Worm (Caenorhabditis elegans) whole organism, late embryonic: Measurements from ENCODE around the gene ins-5.

Experiments used
- K09A11.1 ChIP-seq: sonication (generic microtip); optimal IDR thresholded peaks from 2 replicates; lab custom pipeline; 2017; ENCODE audit warnings: antibody characterized with exemption, mild to moderate bottlenecking, missing genetic modification characterization, missing compliant biosample characterization; ENCODE audit not compliant: insufficient read depth
- T23F11.4 ChIP-seq: fragments of 200-800 bp; sonication (Bioruptor generic); optimal IDR thresholded peaks from 2 replicates; lab custom pipeline; 2018; ENCODE audit warnings: mild to moderate bottlenecking, missing genetic modification characterization, missing compliant biosample characterization
- Y22D7AL.16 ChIP-seq: sonication (generic microtip); optimal IDR thresholded peaks from 2 replicates; lab custom pipeline; 2016; ENCODE audit warnings: missing genetic modification characterization, missing compliant biosample characterization
- ahr-1 ChIP-seq: sonication (generic microtip); optimal IDR thresholded peaks from 2 replicates; lab custom pipeline; 2016; ENCODE audit warnings: missing genetic modification characterization, missing compliant biosample characterization
- ceh-19 ChIP-seq: fragments of 200-800 bp; sonication (Bioruptor generic); optimal IDR thresholded peaks from 2 replicates; lab custom pipeline; 2018; ENCODE audit warnings: mild to moderate bottlenecking, missing genetic modification characterization, missing compliant biosample characterization
- ceh-2 ChIP-seq: sonication (generic microtip); optimal IDR thresholded peaks from 2 replicates; lab custom pipeline; 2016; ENCODE audit warnings: missing genotype, missing genetic modification characterization, missing compliant biosample characterization
- ceh-22 ChIP-seq: sonication (generic microtip); optimal IDR thresholded peaks from 2 replicates; lab custom pipeline; 2017; ENCODE audit warnings: missing biosample characterization, missing genetic modification characterization
- ceh-24 ChIP-seq: sonication (generic microtip); optimal IDR thresholded peaks from 2 replicates; lab custom pipeline; 2016; ENCODE audit warnings: mild to moderate bottlenecking, missing genetic modification characterization, missing compliant biosample characterization
- ceh-31 ChIP-seq: sonication (generic microtip); optimal IDR thresholded peaks from 2 replicates; lab custom pipeline; 2016; ENCODE audit warnings: missing genetic modification characterization, missing compliant biosample characterization
- ceh-34 ChIP-seq: sonication (generic microtip); optimal IDR thresholded peaks from 2 replicates; lab custom pipeline; 2016; ENCODE audit warnings: mild to moderate bottlenecking, missing genetic modification characterization, missing compliant biosample characterization
- ceh-48 ChIP-seq: sonication (generic microtip); optimal IDR thresholded peaks from 2 replicates; lab custom pipeline; 2016; ENCODE audit warnings: missing genetic modification characterization, inconsistent platforms, missing compliant biosample characterization
- ceh-6 ChIP-seq: fragments of 200-800 bp; sonication (Bioruptor generic); optimal IDR thresholded peaks from 2 replicates; lab custom pipeline; 2018; ENCODE audit warnings: mild to moderate bottlenecking, missing genetic modification characterization, missing compliant biosample characterization
- ceh-9 ChIP-seq: sonication (generic microtip); optimal IDR thresholded peaks from 2 replicates; lab custom pipeline; 2016; ENCODE audit warnings: mild to moderate bottlenecking, missing genetic modification characterization, inconsistent platforms, missing compliant biosample characterization
- che-1 ChIP-seq: sonication (generic microtip); optimal IDR thresholded peaks from 2 replicates; lab custom pipeline; 2016; ENCODE audit warnings: mild to moderate bottlenecking, missing genetic modification characterization, missing compliant biosample characterization
- ets-4 ChIP-seq: sonication (generic microtip); optimal IDR thresholded peaks from 2 replicates; lab custom pipeline; 2016; ENCODE audit warnings: missing genetic modification characterization, missing compliant biosample characterization
- eyg-1 ChIP-seq: sonication (generic microtip); optimal IDR thresholded peaks from 2 replicates; lab custom pipeline; 2016; ENCODE audit warnings: missing genotype, missing genetic modification characterization, missing compliant biosample characterization
- fax-1 ChIP-seq: sonication (generic microtip); optimal IDR thresholded peaks from 2 replicates; lab custom pipeline; 2016; ENCODE audit warnings: missing genotype, missing genetic modification characterization, missing compliant biosample characterization
- fkh-10 ChIP-seq: fragments of 150-350 bp; optimal IDR thresholded peaks from 2 replicates; lab custom pipeline; 2014; ENCODE audit warnings: missing biosample characterization, missing genetic modification reagents, missing genetic modification characterization
- fkh-6 ChIP-seq: sonication (generic microtip); optimal IDR thresholded peaks from 2 replicates; lab custom pipeline; 2016; ENCODE audit warnings: missing genetic modification characterization, missing compliant biosample characterization
- hlh-13 ChIP-seq: fragments of 200-800 bp; sonication (Bioruptor generic); optimal IDR thresholded peaks from 2 replicates; lab custom pipeline; 2018; ENCODE audit warnings: mild to moderate bottlenecking, missing genetic modification characterization, missing compliant biosample characterization
- hlh-6 ChIP-seq: sonication (generic microtip); optimal IDR thresholded peaks from 2 replicates; lab custom pipeline; 2016; ENCODE audit warnings: missing genotype, missing genetic modification characterization, missing compliant biosample characterization
- lim-6 ChIP-seq: sonication (generic microtip); optimal IDR thresholded peaks from 2 replicates; lab custom pipeline; 2016; ENCODE audit warnings: missing genetic modification characterization, missing compliant biosample characterization
- lin-11 ChIP-seq: fragments of 200-800 bp; sonication (Bioruptor generic); optimal IDR thresholded peaks from 2 replicates; lab custom pipeline; 2018; ENCODE audit warnings: mild to moderate bottlenecking, missing genetic modification characterization, missing compliant biosample characterization
- madf-2 ChIP-seq: sonication (generic microtip); optimal IDR thresholded peaks from 2 replicates; lab custom pipeline; 2017; ENCODE audit warnings: missing genetic modification characterization, missing compliant biosample characterization
- mec-3 ChIP-seq: sonication (generic microtip); optimal IDR thresholded peaks from 2 replicates; lab custom pipeline; 2016; ENCODE audit warnings: borderline replicate concordance, missing genetic modification characterization, missing compliant biosample characterization
- nfya-1 ChIP-seq: sonication (generic microtip); optimal IDR thresholded peaks from 2 replicates; lab custom pipeline; 2017; ENCODE audit warnings: missing genetic modification characterization, mild to moderate bottlenecking, missing compliant biosample characterization, antibody characterized with exemption, moderate library complexity
- nhr-11 ChIP-seq: fragments of 150-350 bp; optimal IDR thresholded peaks from 2 replicates; lab custom pipeline; 2014; ENCODE audit warnings: missing biosample characterization, missing genetic modification characterization
- odd-2 ChIP-seq: sonication (generic microtip); optimal IDR thresholded peaks from 2 replicates; lab custom pipeline; 2017; ENCODE audit warnings: antibody characterized with exemption, mild to moderate bottlenecking, missing genetic modification characterization, missing compliant biosample characterization
- pat-9 ChIP-seq: fragments of 200-800 bp; sonication (Bioruptor generic); optimal IDR thresholded peaks from 2 replicates; lab custom pipeline; 2018; ENCODE audit warnings: mild to moderate bottlenecking, missing genetic modification characterization, moderate library complexity, missing compliant biosample characterization
- pax-1 ChIP-seq: fragments of 150-350 bp; optimal IDR thresholded peaks from 2 replicates; lab custom pipeline; 2014; ENCODE audit warnings: missing biosample characterization, missing genetic modification characterization
- pqm-1 ChIP-seq: sonication (generic microtip); optimal IDR thresholded peaks from 2 replicates; lab custom pipeline; 2016; ENCODE audit warnings: missing genetic modification characterization, missing compliant biosample characterization
- pros-1 ChIP-seq: fragments of 150-350 bp; optimal IDR thresholded peaks from 2 replicates; lab custom pipeline; 2014; ENCODE audit warnings: missing biosample characterization, missing genetic modification reagents, missing genetic modification characterization
- ref-2 ChIP-seq: sonication (generic microtip); optimal IDR thresholded peaks from 2 replicates; lab custom pipeline; 2016; ENCODE audit warnings: missing genetic modification characterization, missing compliant biosample characterization
- rnt-1 ChIP-seq: sonication (generic microtip); optimal IDR thresholded peaks from 2 replicates; lab custom pipeline; 2016; ENCODE audit warnings: missing genetic modification characterization, missing compliant biosample characterization
- sdc-2 ChIP-seq: sonication (generic microtip); optimal IDR thresholded peaks from 2 replicates; lab custom pipeline; 2016; ENCODE audit warnings: missing genotype, missing genetic modification characterization, missing compliant biosample characterization
- sox-4 ChIP-seq: sonication (generic microtip); optimal IDR thresholded peaks from 2 replicates; lab custom pipeline; 2017; ENCODE audit warnings: mild to moderate bottlenecking, missing genetic modification characterization, inconsistent platforms, missing compliant biosample characterization
- syd-9 ChIP-seq: sonication (generic microtip); optimal IDR thresholded peaks from 2 replicates; lab custom pipeline; 2016; ENCODE audit warnings: mild to moderate bottlenecking, missing genetic modification characterization, moderate library complexity, missing compliant biosample characterization
- tbx-2 ChIP-seq: sonication (generic microtip); optimal IDR thresholded peaks from 2 replicates; lab custom pipeline; 2016; ENCODE audit warnings: missing genetic modification characterization, missing compliant biosample characterization
- ttx-3 ChIP-seq: sonication (generic microtip); optimal IDR thresholded peaks from 2 replicates; lab custom pipeline; 2016; ENCODE audit warnings: missing genetic modification reagents, missing genetic modification characterization, missing compliant biosample characterization
- unc-3 ChIP-seq, 2 experiments: fragments of 200-800 bp in 1 of 2; sonication (Bioruptor generic) in 1 of 2; sonication (generic microtip) in 1 of 2; conservative IDR thresholded peaks in 1 of 2; optimal IDR thresholded peaks in 1 of 2; 2 replicates each; pipeline versions ENCODE4 v1.3.6 to Lab custom; 2016 to 2022; ENCODE audit warnings: missing compliant biosample characterization in 2 of 2, missing genetic modification characterization in 2 of 2, missing genetic modification reagents in 1 of 2
- unc-42 ChIP-seq: sonication (generic microtip); optimal IDR thresholded peaks from 2 replicates; lab custom pipeline; 2016; ENCODE audit warnings: missing genotype, missing genetic modification characterization, missing compliant biosample characterization
- unc-55 ChIP-seq: sonication (generic microtip); optimal IDR thresholded peaks from 2 replicates; lab custom pipeline; 2017; ENCODE audit warnings: missing biosample characterization, missing genetic modification reagents, missing genetic modification characterization
- unc-86 ChIP-seq: sonication (generic microtip); optimal IDR thresholded peaks from 2 replicates; lab custom pipeline; 2016; ENCODE audit warnings: missing genetic modification characterization, missing compliant biosample characterization
- ztf-16 ChIP-seq: sonication (generic microtip); optimal IDR thresholded peaks from 2 replicates; lab custom pipeline; 2017; ENCODE audit warnings: missing genetic modification characterization, missing compliant biosample characterization

ins-5 gene

ce11 chrII:5966637-5967036 is 30.7 kb upstream of the ins-5 start:
- peak; percentile 18 for TF ChIP-seq unc-42
- no peak for TF ChIP-seq ets-4 (tag; lab: Kevin White, UChicago)
- TF ChIP-seq ceh-34 (tag; lab: Kevin White, UChicago): peak; percentile 25
- peak; percentile 40 for TF ChIP-seq unc-55
- TF ChIP-seq Y22D7AL.16 (tag; lab: Kevin White, UChicago): no peak
- no peak for TF ChIP-seq hlh-6 (tag; lab: Kevin White, UChicago)
- TF ChIP-seq ceh-31: peak; percentile 50

- no peak for TF ChIP-seq lin-11 (tag; lab: Kevin White, UChicago)
- no peak for TF ChIP-seq fkh-10 (GFP tag; lab: Kevin White, UChicago)
- TF ChIP-seq mec-3: no peak
- TF ChIP-seq ceh-48 (tag; lab: Kevin White, UChicago): no peak
Observed at ce11 chrII:5968037-5968436, 29.3 kb upstream of the ins-5 start, which contains the start of gene B0034.1. B0034.1 (plus strand) TSS chrII:5968337.

ce11 chrII:5969303-5969702 is 28.1 kb upstream of the ins-5 start, which contains the start of gene B0034.4:
B0034.4 (minus strand) TSS chrII:5969531.
- TF ChIP-seq ref-2 (no peak), pqm-1 (no peak), ceh-31 (no peak), madf-2 (no peak)

- TF ChIP-seq unc-3 (GFP tag; conservative IDR thresholded peaks at IDR 0.05; lab: Robert Waterston, UW): no peak
- TF ChIP-seq unc-3 (tag; optimal IDR thresholded peaks at IDR 0.05; lab: Kevin White, UChicago): no peak
- TF ChIP-seq ttx-3 (tag; lab: Kevin White, UChicago): no peak
- TF ChIP-seq lim-6: no peak
- no peak for TF ChIP-seq tbx-2
- TF ChIP-seq sdc-2 (tag; lab: Kevin White, UChicago): no peak
- TF ChIP-seq pros-1 (tag; lab: Kevin White, UChicago): no peak
- no peak for TF ChIP-seq T23F11.4 (GFP tag; lab: Kevin White, UChicago)
- TF ChIP-seq unc-42: no peak
- TF ChIP-seq fkh-6 (tag; lab: Kevin White, UChicago): no peak
- no peak for TF ChIP-seq ceh-9
- no peak for TF ChIP-seq lin-11 (tag; lab: Kevin White, UChicago)
- no peak for TF ChIP-seq pax-1 (tag; lab: Kevin White, UChicago)
- no peak for TF ChIP-seq ahr-1 (tag; lab: Kevin White, UChicago)
- no peak for TF ChIP-seq ceh-24 (tag; lab: Kevin White, UChicago)
- no peak for TF ChIP-seq rnt-1 (tag; lab: Kevin White, UChicago)
- TF ChIP-seq mec-3: no peak
Observed at ce11 chrII:5974878-5975277, 22.5 kb upstream of the ins-5 start, which contains the start of gene B0034.5. B0034.5 (minus strand) TSS chrII:5974978.

- TF ChIP-seq sox-4 (tag; lab: Kevin White, UChicago) (no peak), lim-6 (no peak), ceh-2 (no peak), eyg-1 (no peak), che-1 (tag; lab: Kevin White, UChicago) (no peak)
Observed at ce11 chrII:5988224-5988623, 9.1 kb upstream of the ins-5 start, which contains the start of gene ins-2. ins-2 (plus strand) TSS chrII:5988524.

- no peak for TF ChIP-seq odd-2
- no peak for TF ChIP-seq syd-9 (tag; lab: Kevin White, UChicago)
- no peak for TF ChIP-seq nfya-1
- TF ChIP-seq ceh-19 (GFP tag; lab: Kevin White, UChicago): no peak
- TF ChIP-seq ceh-24 (tag; lab: Kevin White, UChicago): no peak
- TF ChIP-seq pat-9 (tag; lab: Kevin White, UChicago): no peak
- TF ChIP-seq ztf-16: no peak
- TF ChIP-seq fax-1 (tag; lab: Kevin White, UChicago): no peak
- no peak for TF ChIP-seq ref-2
- no peak for TF ChIP-seq unc-86 (tag; lab: Kevin White, UChicago)
- TF ChIP-seq sdc-2 (tag; lab: Kevin White, UChicago): no peak
- TF ChIP-seq K09A11.1 (tag; lab: Kevin White, UChicago): no peak
- no peak for TF ChIP-seq hlh-13 (GFP tag; lab: Kevin White, UChicago)
- no peak for TF ChIP-seq nhr-11 (tag; lab: Kevin White, UChicago)
- no peak for TF ChIP-seq eyg-1
- TF ChIP-seq pax-1 (tag; lab: Kevin White, UChicago): no peak
- TF ChIP-seq ceh-22 (tag; lab: Kevin White, UChicago): no peak
- no peak for TF ChIP-seq ceh-6
- TF ChIP-seq, all 69 proteins: peak for 0
Observed at ce11 chrII:5990668-5991067, 6.7 kb upstream of the ins-5 start, which contains the start of gene ins-3. ins-3 (minus strand) TSS chrII:5990768.
